Worm (Caenorhabditis elegans) whole organism, early embryonic: ENCODE data around the gene mrpl-46.

Source experiments
- ama-1 ChIP-seq: fragments of 150-350 bp; optimal IDR thresholded peaks from 2 replicates; lab custom pipeline; 2014
- ets-7 ChIP-seq: sonication (generic microtip); optimal IDR thresholded peaks from 2 replicates; lab custom pipeline; 2016; ENCODE audit warnings: missing genotype, missing genetic modification characterization, missing compliant biosample characterization
- flt-1 ChIP-seq: fragments of 200-800 bp; sonication (Bioruptor generic); IDR thresholded peaks from 2 replicates; pipeline ENCODE4 v1.3.6; 2022; ENCODE audit warnings: missing genetic modification characterization, missing compliant biosample characterization
- hmg-4 ChIP-seq: fragments of 200-800 bp; sonication (Bioruptor generic); optimal IDR thresholded peaks from 2 replicates; lab custom pipeline; 2018; ENCODE audit warnings: mild to moderate bottlenecking, missing genetic modification characterization, missing compliant biosample characterization

DNA sequence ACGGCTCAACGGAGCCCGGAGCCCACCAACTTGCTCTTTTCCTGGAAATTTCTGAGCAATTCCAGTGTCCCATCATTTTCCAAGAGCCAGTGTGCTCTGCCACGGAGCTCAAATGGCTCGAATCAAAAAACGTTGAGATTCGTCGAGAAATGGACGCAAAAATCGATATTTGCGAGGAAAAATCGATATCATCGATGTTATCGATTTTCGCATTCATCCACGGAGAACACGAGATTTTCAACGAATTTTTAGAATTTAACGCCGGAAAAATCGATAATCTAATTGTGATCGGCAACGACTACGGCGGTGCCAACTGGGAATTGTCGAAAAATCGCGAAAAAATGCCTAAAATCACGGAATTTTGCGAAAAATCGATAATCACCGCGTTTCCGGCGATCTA is 5.1 kb downstream of the mrpl-46 start:
- TF ChIP-seq ama-1 (lab: Kevin White, UChicago), result no peak
- TF ChIP-seq hmg-4 (GFP tag; lab: Kevin White, UChicago), result no peak
- TF ChIP-seq flt-1, result no peak
- TF ChIP-seq ets-7 (tag; lab: Kevin White, UChicago), result no peak
